Fruit fly (Drosophila melanogaster) whole organism, wandering third instar larva: ENCODE data around the gene Muc68Ca.

Experiments
- CG32264 ChIP-seq: fragments of 200-800 bp; sonication (Bioruptor generic); optimal IDR thresholded peaks from 2 replicates; lab custom pipeline; 2016; ENCODE audit warnings: missing biosample characterization, missing genetic modification characterization
- CrebA ChIP-seq: fragments of 200-800 bp; sonication (Bioruptor generic); optimal IDR thresholded peaks from 2 replicates; lab custom pipeline; 2016; ENCODE audit warnings: missing biosample characterization, mild to moderate bottlenecking, missing genetic modification characterization, borderline replicate concordance
- Hr78 ChIP-seq: fragments of >200 bp; optimal IDR thresholded peaks from 2 replicates; lab custom pipeline; 2017; ENCODE audit warnings: missing biosample characterization, missing genetic modification characterization
- Myc ChIP-seq: fragments of >200 bp; optimal IDR thresholded peaks from 2 replicates; lab custom pipeline; 2017
- dmrt93B ChIP-seq: fragments of 200-800 bp; sonication (Bioruptor generic); optimal IDR thresholded peaks from 2 replicates; lab custom pipeline; 2018; ENCODE audit warnings: missing biosample characterization, mild to moderate bottlenecking, missing genetic modification characterization
- dsf ChIP-seq: sonication (Bioruptor generic); optimal IDR thresholded peaks from 2 replicates; lab custom pipeline; 2016; ENCODE audit warnings: missing biosample characterization, missing genetic modification characterization, borderline replicate concordance
- fru ChIP-seq: fragments of 200-800 bp; sonication (Bioruptor generic); optimal IDR thresholded peaks from 3 replicates; lab custom pipeline; 2016; ENCODE audit warnings: missing biosample characterization, mild to moderate bottlenecking, missing genetic modification characterization
- h ChIP-seq: fragments of 200-800 bp; sonication (Bioruptor generic); optimal IDR thresholded peaks from 3 replicates; lab custom pipeline; 2016; ENCODE audit warnings: missing biosample characterization, mild to moderate bottlenecking, missing genetic modification characterization
- pan ChIP-seq: fragments of >200 bp; optimal IDR thresholded peaks from 2 replicates; lab custom pipeline; 2017
- woc ChIP-seq: sonication (Bioruptor generic); optimal IDR thresholded peaks from 2 replicates; lab custom pipeline; 2016; ENCODE audit warnings: missing biosample characterization, mild to moderate bottlenecking, missing genetic modification characterization

dm6 chr3L:11630684-11631083, 10.8 kb upstream of the Muc68Ca start:
- TF ChIP-seq h (no peak), CrebA (no peak), dmrt93B (GFP tag; lab: Kevin White, UChicago) (no peak), pan (no peak), fru (GFP tag; lab: Kevin White, UChicago) (no peak), Hr78 (GFP tag; lab: Kevin White, UChicago) (no peak), Myc (no peak), woc (GFP tag; lab: Kevin White, UChicago) (no peak), dsf (GFP tag; lab: Kevin White, UChicago) (peak; percentile 1), CG32264 (GFP tag; lab: Kevin White, UChicago) (no peak)
